Worm (Caenorhabditis elegans): ENCODE results near the gene srw-97.
"Not testable (repeated sequence)": the region's sequence is repeated elsewhere in the genome, so short reads cannot be mapped to it uniquely, and the experiment has no call there.

Gene srw-97

DNA sequence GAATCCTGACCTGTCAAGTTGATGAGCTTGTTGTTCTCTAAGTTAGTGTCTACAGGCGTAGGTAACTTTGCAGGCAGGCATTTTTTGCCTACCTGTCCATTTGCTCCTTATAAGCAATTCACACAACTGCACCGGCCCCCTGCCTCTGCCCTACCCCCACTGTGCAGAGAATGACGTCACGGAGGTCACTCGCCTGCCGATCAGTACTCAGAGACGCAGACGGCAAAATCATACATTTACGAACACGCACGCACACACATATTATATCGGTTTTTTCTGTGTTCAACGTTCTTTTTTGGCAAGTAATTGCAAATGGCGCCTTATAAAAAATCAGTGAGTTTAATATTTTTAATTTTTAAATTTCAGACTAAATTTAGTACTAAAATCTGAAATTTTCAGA lies 5.3 kb downstream of the srw-97 start, which contains the start of gene duxl-1:
Gene duxl-1 (plus strand): TSS at position 184 of the 400 bp plus-strand sequence.
- TF ChIP-seq hlh-30 (tag; optimal IDR thresholded peaks at IDR 0.05; ENCODE audit: insufficient read depth) (peak; percentile 42), elt-2 (tag; optimal IDR thresholded peaks at IDR 0.05) (peak; percentile 40), pax-1 (tag; optimal IDR thresholded peaks at IDR 0.05) (no peak), tbx-2 (tag; optimal IDR thresholded peaks at IDR 0.05) (peak; percentile 15), ref-2 (tag; optimal IDR thresholded peaks at IDR 0.05) (peak; percentile 25), ceh-30 (tag; optimal IDR thresholded peaks at IDR 0.05) (no peak), dve-1 (tag; optimal IDR thresholded peaks at IDR 0.05) (no peak)

DNA sequence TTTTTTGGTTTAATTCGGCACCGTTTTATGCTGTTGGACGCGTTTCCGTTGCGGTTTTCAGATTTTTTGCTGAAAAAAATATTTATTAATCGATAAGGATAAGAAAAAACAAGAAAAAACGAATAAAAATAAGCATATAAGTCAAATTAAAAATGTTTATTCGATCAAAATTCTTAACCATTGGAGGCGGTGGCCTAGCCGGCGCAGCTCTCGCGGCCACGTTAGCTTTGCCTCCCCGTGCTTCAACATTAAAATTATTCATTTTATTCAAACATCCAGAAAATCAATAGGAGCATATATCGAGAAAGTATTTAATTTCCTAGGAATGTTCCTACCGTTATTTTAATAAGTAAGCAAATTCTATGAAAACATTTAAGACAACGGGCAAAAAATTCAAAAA lies 5.9 kb downstream of the srw-97 start, which contains the start of gene ZC204.14:
Gene ZC204.14 (minus strand): TSS at position 69 of the 400 bp plus-strand sequence.
- TF ChIP-seq gmeb-2 (tag; optimal IDR thresholded peaks at IDR 0.05) (no peak), zip-5 (tag; optimal IDR thresholded peaks at IDR 0.05) (no peak), ref-2 (tag; optimal IDR thresholded peaks at IDR 0.05) (no peak), elt-4 (tag; optimal IDR thresholded peaks at IDR 0.05) (no peak), ahr-1 (tag; optimal IDR thresholded peaks at IDR 0.05) (no peak), ceh-22 (tag; optimal IDR thresholded peaks at IDR 0.05) (no peak), odd-2 (tag; optimal IDR thresholded peaks at IDR 0.05) (no peak), hlh-13 (GFP tag; optimal IDR thresholded peaks at IDR 0.05) (no peak), fkh-10 (GFP tag; optimal IDR thresholded peaks at IDR 0.05) (no peak), pax-1 (tag; optimal IDR thresholded peaks at IDR 0.05) (no peak), fax-1 (tag; optimal IDR thresholded peaks at IDR 0.05) (no peak)

DNA sequence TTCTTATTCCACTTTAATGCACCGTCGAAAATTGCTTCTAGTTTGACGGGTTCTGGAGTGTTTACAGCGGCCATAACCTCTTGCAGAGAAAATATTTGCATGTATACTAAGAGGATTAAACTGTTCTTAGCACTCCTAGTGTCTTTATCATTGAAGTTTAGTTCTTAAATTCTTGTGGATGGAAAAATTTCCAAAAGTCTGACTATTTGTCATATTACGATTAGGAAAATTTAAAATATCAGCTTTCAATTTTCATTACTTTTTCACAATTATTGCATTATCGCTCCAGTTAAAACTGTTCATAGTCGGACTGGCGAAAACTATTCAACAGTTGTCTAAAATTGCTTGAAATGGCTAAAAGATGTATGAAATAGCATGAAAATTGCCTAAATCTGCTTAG lies 7.9 kb downstream of the srw-97 start, which contains the start of gene ZC204.13:
Gene ZC204.13 (minus strand): TSS at position 101 of the 400 bp plus-strand sequence.
- TF ChIP-seq ceh-30, nfya-1, pha-2 (tag; optimal IDR thresholded peaks at IDR 0.05): not testable (repeated sequence)

- TF ChIP-seq elt-2 (tag; optimal IDR thresholded peaks at IDR 0.05), result peak; percentile 16
Measured at ce11 chrII:1659729-1660128, 9.1 kb downstream of the srw-97 start.

DNA sequence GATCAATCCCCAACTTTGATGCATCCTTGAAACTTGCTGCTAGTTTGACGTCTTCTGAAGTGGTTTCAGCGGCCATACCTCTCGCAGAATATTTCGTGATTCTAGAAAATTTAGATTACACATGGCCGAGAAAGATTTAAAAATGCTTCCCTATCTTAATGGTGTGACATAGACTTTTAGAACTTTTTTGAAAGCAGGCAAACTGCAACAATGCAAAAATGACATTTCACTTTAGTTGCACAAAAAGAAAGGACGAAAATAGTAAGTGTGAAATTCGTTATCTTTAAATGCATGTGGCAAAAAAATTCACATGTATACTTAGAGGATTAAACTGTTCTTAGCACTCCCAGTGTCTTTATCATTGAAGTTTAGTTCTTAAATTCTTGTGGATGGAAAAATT lies 11.6 kb downstream of the srw-97 start, which contains the start of gene ZC204.12:
Gene ZC204.12 (minus strand): TSS at position 101 of the 400 bp plus-strand sequence.
- TF ChIP-seq eyg-1 (tag; optimal IDR thresholded peaks at IDR 0.05), result no peak
- no peak for TF ChIP-seq nhr-232 (tag; optimal IDR thresholded peaks at IDR 0.05)
- no peak for TF ChIP-seq pqm-1 (tag; optimal IDR thresholded peaks at IDR 0.05)
- no peak for TF ChIP-seq rnt-1 (tag; optimal IDR thresholded peaks at IDR 0.05)
- TF ChIP-seq lin-11 (tag; optimal IDR thresholded peaks at IDR 0.05), result no peak
- no peak for TF ChIP-seq elt-2 (tag; optimal IDR thresholded peaks at IDR 0.05)
- TF ChIP-seq sox-4 (tag; optimal IDR thresholded peaks at IDR 0.05), result no peak
- no peak for TF ChIP-seq hlh-13 (GFP tag; optimal IDR thresholded peaks at IDR 0.05)
- TF ChIP-seq pha-2 (tag; optimal IDR thresholded peaks at IDR 0.05), result no peak
- no peak for TF ChIP-seq unc-86 (tag; optimal IDR thresholded peaks at IDR 0.05)
- no peak for TF ChIP-seq T23F11.4 (GFP tag; optimal IDR thresholded peaks at IDR 0.05)
- TF ChIP-seq C08G9.2 (tag; optimal IDR thresholded peaks at IDR 0.05), result no peak
- TF ChIP-seq pha-4 (tag; optimal IDR thresholded peaks at IDR 0.05), result no peak
- no peak for TF ChIP-seq fkh-6 (tag; optimal IDR thresholded peaks at IDR 0.05)
- no peak for TF ChIP-seq pat-9 (tag; optimal IDR thresholded peaks at IDR 0.05)
- no peak for TF ChIP-seq pax-1 (tag; optimal IDR thresholded peaks at IDR 0.05)
- TF ChIP-seq sdc-2 (tag; optimal IDR thresholded peaks at IDR 0.05), result no peak
- no peak for TF ChIP-seq ceh-24 (tag; optimal IDR thresholded peaks at IDR 0.05)
- TF ChIP-seq ets-4 (tag; optimal IDR thresholded peaks at IDR 0.05), result no peak

DNA sequence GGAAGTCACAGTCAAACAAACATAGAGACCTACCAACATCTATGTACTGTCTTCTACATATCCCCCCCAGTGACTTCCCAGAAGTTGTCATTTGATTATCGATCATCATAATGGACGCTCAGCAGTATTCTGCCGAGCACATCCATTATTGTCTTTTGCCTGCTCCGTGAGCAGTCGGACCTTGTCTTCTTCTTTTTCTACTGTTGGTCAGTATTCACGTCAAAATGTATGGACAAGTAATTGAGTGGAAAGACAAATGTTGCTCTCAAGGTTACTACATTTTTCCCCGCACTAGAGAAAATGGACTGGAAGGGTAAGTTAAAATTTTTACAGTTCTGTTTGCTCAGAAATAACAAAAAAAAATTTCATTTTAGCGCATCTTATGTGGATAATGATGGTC lies 13.9 kb downstream of the srw-97 start, which contains the start of gene btb-12:
Gene btb-12 (plus strand): TSS at position 301 of the 400 bp plus-strand sequence.
- TF ChIP-seq lim-6 (tag; optimal IDR thresholded peaks at IDR 0.05), result no peak
- no peak for TF ChIP-seq sox-4 (tag; optimal IDR thresholded peaks at IDR 0.05)
- TF ChIP-seq Y22D7AL.16 (tag; optimal IDR thresholded peaks at IDR 0.05), result no peak
- no peak for TF ChIP-seq fkh-6 (tag; optimal IDR thresholded peaks at IDR 0.05)
- TF ChIP-seq pros-1 (tag; optimal IDR thresholded peaks at IDR 0.05), result no peak
- no peak for TF ChIP-seq C08G9.2 (tag; optimal IDR thresholded peaks at IDR 0.05)
- TF ChIP-seq ceh-45 (GFP tag; IDR thresholded peaks at IDR 0.05), result no peak
- no peak for TF ChIP-seq sdc-2 (tag; optimal IDR thresholded peaks at IDR 0.05)
- TF ChIP-seq dmd-4 (tag; optimal IDR thresholded peaks at IDR 0.05; ENCODE audit: borderline replicate concordance), result no peak
- no peak for TF ChIP-seq eyg-1 (tag; optimal IDR thresholded peaks at IDR 0.05)
- no peak for TF ChIP-seq fkh-10 (GFP tag; optimal IDR thresholded peaks at IDR 0.05)
- no peak for TF ChIP-seq gmeb-2 (tag; optimal IDR thresholded peaks at IDR 0.05)
- TF ChIP-seq ets-4 (tag; optimal IDR thresholded peaks at IDR 0.05), result no peak
- no peak for TF ChIP-seq madf-2 (tag; optimal IDR thresholded peaks at IDR 0.05)
- TF ChIP-seq unc-55 (GFP tag; optimal IDR thresholded peaks at IDR 0.05), result no peak
- no peak for TF ChIP-seq npax-4 (tag; optimal IDR thresholded peaks at IDR 0.05)

Measured in whole organism, late embryonic.